Worm (Caenorhabditis elegans) whole organism, L3 larva: Measurements from ENCODE around the gene ZC262.4.

Experiments used
- aly-2 ChIP-seq: fragments of 150-350 bp; optimal IDR thresholded peaks from 2 replicates; lab custom pipeline; 2014; ENCODE audit warnings: missing biosample characterization, missing genetic modification characterization
- egl-5 ChIP-seq: fragments of 150-350 bp; optimal IDR thresholded peaks from 2 replicates; lab custom pipeline; 2017; ENCODE audit warnings: missing biosample characterization, missing genetic modification reagents, missing genetic modification characterization, inconsistent platforms
- fos-1 ChIP-seq: fragments of 150-350 bp; optimal IDR thresholded peaks from 2 replicates; lab custom pipeline; 2014; ENCODE audit warnings: missing biosample characterization, missing genetic modification characterization
- lin-39 ChIP-seq: fragments of 150-350 bp; optimal IDR thresholded peaks from 2 replicates; lab custom pipeline; 2018; ENCODE audit warnings: missing biosample characterization, missing genetic modification reagents, missing genetic modification characterization
- nhr-11 ChIP-seq: fragments of 150-350 bp; optimal IDR thresholded peaks from 2 replicates; lab custom pipeline; 2014; ENCODE audit warnings: missing biosample characterization, missing genetic modification characterization
- nhr-77 ChIP-seq: fragments of 150-350 bp; optimal IDR thresholded peaks from 2 replicates; lab custom pipeline; 2014; ENCODE audit warnings: missing biosample characterization, missing genetic modification characterization
- pqm-1 ChIP-seq: fragments of 150-350 bp; optimal IDR thresholded peaks from 2 replicates; lab custom pipeline; 2017; ENCODE audit warnings: missing biosample characterization, missing genetic modification characterization, inconsistent platforms
- skn-1 ChIP-seq: fragments of 150-350 bp; optimal IDR thresholded peaks from 2 replicates; lab custom pipeline; 2014; ENCODE audit warnings: missing biosample characterization, missing genetic modification characterization
- unc-39 ChIP-seq: sonication (generic microtip); optimal IDR thresholded peaks from 4 replicates; lab custom pipeline; 2017; ENCODE audit warnings: missing biosample characterization, missing genetic modification characterization
- ztf-11 ChIP-seq: fragments of 150-350 bp; optimal IDR thresholded peaks from 2 replicates; lab custom pipeline; 2014; ENCODE audit warnings: missing biosample characterization, missing genetic modification characterization

- TF ChIP-seq egl-5 (tag; lab: Kevin White, UChicago), result no peak
- no peak for TF ChIP-seq pqm-1 (tag; lab: Kevin White, UChicago)
- TF ChIP-seq nhr-11 (tag; lab: Kevin White, UChicago), result no peak
- no peak for TF ChIP-seq lin-39 (tag; lab: Kevin White, UChicago)
- no peak for TF ChIP-seq aly-2 (tag; lab: Kevin White, UChicago)
- TF ChIP-seq ztf-11 (tag; lab: Kevin White, UChicago), result no peak
- no peak for TF ChIP-seq skn-1 (tag; lab: Kevin White, UChicago)
- no peak for TF ChIP-seq unc-39 (tag; lab: Kevin White, UChicago)
- TF ChIP-seq fos-1 (tag; lab: Kevin White, UChicago), result no peak
- no peak for TF ChIP-seq nhr-77 (tag; lab: Kevin White, UChicago)
These were observed 37.4 kb upstream of the ZC262.4 start, which contains the start of gene lmbr-1 for ce11 chrIII:8371595-8372305.
